Fruit fly (Drosophila melanogaster) whole organism, prepupa: ENCODE results near the gene CG5535.

Source experiments
- Blimp-1 ChIP-seq: fragments of 200-800 bp; sonication (Bioruptor generic); optimal IDR thresholded peaks from 3 replicates; lab custom pipeline; 2017; ENCODE audit warnings: missing biosample characterization, missing genetic modification characterization, mild to moderate bottlenecking, moderate library complexity, missing genetic modification reagents
- CG10631 ChIP-seq: fragments of 200-800 bp; sonication (Bioruptor generic); optimal IDR thresholded peaks from 2 replicates; lab custom pipeline; 2016; ENCODE audit warnings: missing biosample characterization, missing genetic modification characterization
- CG10669 ChIP-seq: fragments of 200-800 bp; sonication (Bioruptor generic); optimal IDR thresholded peaks from 3 replicates; lab custom pipeline; 2018; ENCODE audit warnings: missing biosample characterization, mild to moderate bottlenecking, missing genetic modification characterization, moderate library complexity
- CG11294 ChIP-seq: fragments of 200-800 bp; sonication (Bioruptor generic); IDR thresholded peaks from 2 replicates; pipeline ENCODE4 v1.3.6; 2022; ENCODE audit warnings: missing biosample characterization, missing genetic modification characterization
- CG11762 ChIP-seq: fragments of 200-800 bp; sonication (Bioruptor generic); optimal IDR thresholded peaks from 3 replicates; lab custom pipeline; 2016; ENCODE audit warnings: missing biosample characterization, missing genetic modification characterization; ENCODE audit not compliant: insufficient read depth
- CG15336 ChIP-seq: fragments of 200-800 bp; sonication (Bioruptor generic); IDR thresholded peaks from 2 replicates; pipeline ENCODE4 v1.3.6; 2022; ENCODE audit warnings: missing biosample characterization, missing genetic modification characterization
- CG16779 ChIP-seq: fragments of 200-800 bp; sonication (Bioruptor generic); optimal IDR thresholded peaks from 3 replicates; lab custom pipeline; 2017; ENCODE audit warnings: missing biosample characterization, mild to moderate bottlenecking, missing genetic modification characterization
- CG3032 ChIP-seq: fragments of 200-800 bp; optimal IDR thresholded peaks from 2 replicates; lab custom pipeline; 2019; ENCODE audit warnings: missing biosample characterization, mild to moderate bottlenecking, missing genetic modification characterization, moderate library complexity
- CG31627 ChIP-seq: fragments of 200-800 bp; sonication (Bioruptor generic); optimal IDR thresholded peaks from 3 replicates; lab custom pipeline; 2016; ENCODE audit warnings: missing biosample characterization, missing genetic modification characterization
- CG32006 ChIP-seq: fragments of 200-800 bp; sonication (Bioruptor generic); optimal IDR thresholded peaks from 3 replicates; lab custom pipeline; 2017; ENCODE audit warnings: missing biosample characterization, mild to moderate bottlenecking, missing genetic modification characterization
- CG34406 ChIP-seq: fragments of 200-800 bp; sonication (Bioruptor generic); optimal IDR thresholded peaks from 3 replicates; lab custom pipeline; 2016; ENCODE audit warnings: missing biosample characterization, missing genetic modification characterization
- CG3919 ChIP-seq: fragments of 200-800 bp; sonication (Bioruptor generic); optimal IDR thresholded peaks from 3 replicates; lab custom pipeline; 2016; ENCODE audit warnings: missing biosample characterization, missing genetic modification characterization
- CG6163 ChIP-seq: fragments of 200-800 bp; sonication (Bioruptor generic); IDR thresholded peaks from 3 replicates; pipeline ENCODE4 v1.3.6; 2022; ENCODE audit warnings: missing biosample characterization, missing genetic modification characterization
- CG6276 ChIP-seq: fragments of 200-800 bp; sonication (Bioruptor generic); optimal IDR thresholded peaks from 2 replicates; lab custom pipeline; 2017; ENCODE audit warnings: missing biosample characterization, mild to moderate bottlenecking, missing genetic modification characterization
- CG6792 ChIP-seq: fragments of 200-800 bp; sonication (Bioruptor generic); optimal IDR thresholded peaks from 3 replicates; lab custom pipeline; 2016; ENCODE audit warnings: missing biosample characterization, missing genetic modification characterization
- CG6808 ChIP-seq: fragments of 200-800 bp; sonication (Bioruptor generic); optimal IDR thresholded peaks from 3 replicates; lab custom pipeline; 2017; ENCODE audit warnings: missing biosample characterization, missing genetic modification characterization, mild to moderate bottlenecking, moderate library complexity, missing genetic modification reagents
- CG6854 ChIP-seq: fragments of 200-800 bp; sonication (Bioruptor generic); optimal IDR thresholded peaks from 2 replicates; lab custom pipeline; 2017; ENCODE audit warnings: missing biosample characterization, mild to moderate bottlenecking, missing genetic modification characterization
- CG7368 ChIP-seq: fragments of 200-800 bp; sonication (Bioruptor generic); optimal IDR thresholded peaks from 3 replicates; lab custom pipeline; 2016; ENCODE audit warnings: missing biosample characterization, missing genetic modification characterization
- CG8119 ChIP-seq: fragments of 200-800 bp; sonication (Bioruptor generic); IDR thresholded peaks from 3 replicates; pipeline ENCODE4 v1.3.6; 2022; ENCODE audit warnings: missing biosample characterization, missing genetic modification characterization
- CG8632 ChIP-seq: fragments of 200-800 bp; sonication (Bioruptor generic); optimal IDR thresholded peaks from 3 replicates; lab custom pipeline; 2016; ENCODE audit warnings: missing biosample characterization, missing genetic modification characterization
- CG9139 ChIP-seq: fragments of 200-800 bp; sonication (Bioruptor generic); optimal IDR thresholded peaks from 3 replicates; lab custom pipeline; 2017; ENCODE audit warnings: missing biosample characterization, mild to moderate bottlenecking, missing genetic modification characterization
- Eip78C ChIP-seq: fragments of 200-800 bp; sonication (Bioruptor generic); peaks from one replicate; lab custom pipeline; 2016; ENCODE audit warnings: missing biosample characterization, missing genetic modification characterization
- Ets21C ChIP-seq: fragments of 200-800 bp; sonication (Bioruptor generic); optimal IDR thresholded peaks from 3 replicates; lab custom pipeline; 2016; ENCODE audit warnings: missing biosample characterization, missing genetic modification characterization
- Ets96B ChIP-seq: fragments of 200-800 bp; optimal IDR thresholded peaks from 2 replicates; lab custom pipeline; 2019; ENCODE audit warnings: missing biosample characterization, mild to moderate bottlenecking, missing genetic modification characterization, moderate library complexity
- Hr38 ChIP-seq: sonication (Bioruptor generic); optimal IDR thresholded peaks from 2 replicates; lab custom pipeline; 2016; ENCODE audit warnings: missing biosample characterization, missing genetic modification characterization
- Hr39 ChIP-seq: fragments of 200-800 bp; sonication (Bioruptor generic); optimal IDR thresholded peaks from 2 replicates; lab custom pipeline; 2016; ENCODE audit warnings: missing biosample characterization, missing genetic modification characterization
- Hr4 ChIP-seq: fragments of 200-800 bp; sonication (Bioruptor generic); optimal IDR thresholded peaks from 3 replicates; lab custom pipeline; 2016; ENCODE audit warnings: missing biosample characterization, missing genetic modification characterization
- Lpt ChIP-seq: fragments of 200-800 bp; sonication (Bioruptor generic); optimal IDR thresholded peaks from 3 replicates; lab custom pipeline; 2016; ENCODE audit warnings: missing biosample characterization, missing genetic modification characterization
- Met ChIP-seq: fragments of 200-800 bp; sonication (Bioruptor generic); optimal IDR thresholded peaks from 3 replicates; lab custom pipeline; 2016; ENCODE audit warnings: missing biosample characterization, missing genetic modification characterization
- OdsH ChIP-seq: fragments of 200-800 bp; sonication (Bioruptor generic); optimal IDR thresholded peaks from 3 replicates; lab custom pipeline; 2016; ENCODE audit warnings: missing biosample characterization, missing genetic modification characterization
- Sox102F ChIP-seq: fragments of 200-800 bp; sonication (Bioruptor generic); optimal IDR thresholded peaks from 2 replicates; lab custom pipeline; 2016; ENCODE audit warnings: missing biosample characterization, mild to moderate bottlenecking, missing genetic modification characterization
- Sox15 ChIP-seq: fragments of 200-800 bp; sonication (Bioruptor generic); optimal IDR thresholded peaks from 3 replicates; lab custom pipeline; 2016; ENCODE audit warnings: missing biosample characterization, missing genetic modification characterization
- cyc ChIP-seq: fragments of 200-800 bp; sonication (Bioruptor generic); optimal IDR thresholded peaks from 3 replicates; lab custom pipeline; 2016; ENCODE audit warnings: missing biosample characterization, missing genetic modification characterization
- dac ChIP-seq: fragments of 200-800 bp; sonication (Bioruptor generic); optimal IDR thresholded peaks from 2 replicates; lab custom pipeline; 2017; ENCODE audit warnings: missing biosample characterization, mild to moderate bottlenecking, missing genetic modification characterization
- dsx ChIP-seq: fragments of 200-800 bp; optimal IDR thresholded peaks from 3 replicates; lab custom pipeline; 2019; ENCODE audit warnings: missing biosample characterization, mild to moderate bottlenecking, missing genetic modification characterization, moderate library complexity; ENCODE audit not compliant: poor library complexity, severe bottlenecking
- eg ChIP-seq: fragments of 200-800 bp; sonication (Bioruptor generic); IDR thresholded peaks from 3 replicates; pipeline ENCODE4 v1.3.6; 2022; ENCODE audit warnings: missing biosample characterization, missing genetic modification characterization
- esn ChIP-seq: fragments of 200-800 bp; sonication (Bioruptor generic); optimal IDR thresholded peaks from 2 replicates; lab custom pipeline; 2016; ENCODE audit warnings: missing biosample characterization, mild to moderate bottlenecking, missing genetic modification characterization, moderate library complexity
- fd59A ChIP-seq: fragments of 200-800 bp; sonication (Bioruptor generic); optimal IDR thresholded peaks from 2 replicates; lab custom pipeline; 2017; ENCODE audit warnings: missing biosample characterization, mild to moderate bottlenecking, missing genetic modification characterization, missing genetic modification reagents
- fkh ChIP-seq: fragments of 200-800 bp; sonication (Bioruptor generic); optimal IDR thresholded peaks from 3 replicates; lab custom pipeline; 2017; ENCODE audit warnings: missing biosample characterization, mild to moderate bottlenecking, missing genetic modification characterization, moderate library complexity
- lz ChIP-seq: fragments of 200-800 bp; sonication (Bioruptor generic); optimal IDR thresholded peaks from 3 replicates; lab custom pipeline; 2016; ENCODE audit warnings: missing biosample characterization, missing genetic modification characterization
- pdm3 ChIP-seq: fragments of 200-800 bp; sonication (Bioruptor generic); optimal IDR thresholded peaks from 3 replicates; lab custom pipeline; 2016; ENCODE audit warnings: missing biosample characterization, missing genetic modification characterization
- salr ChIP-seq, 2 experiments: fragments of 200-800 bp; sonication (Bioruptor generic); optimal IDR thresholded peaks; 3 replicates each; lab custom pipeline; 2016 to 2018; ENCODE audit warnings: missing biosample characterization in 2 of 2, missing genetic modification characterization in 2 of 2, mild to moderate bottlenecking in 1 of 2
- spab ChIP-seq: fragments of 200-800 bp; sonication (Bioruptor generic); optimal IDR thresholded peaks from 2 replicates; lab custom pipeline; 2017; ENCODE audit warnings: missing biosample characterization, mild to moderate bottlenecking, missing genetic modification characterization, missing genetic modification reagents
- ss ChIP-seq, 2 experiments: fragments of 200-800 bp; sonication (Bioruptor generic); optimal IDR thresholded peaks; 2 replicates in 1 of 2; 3 replicates in 1 of 2; lab custom pipeline; 2017 to 2018; ENCODE audit warnings: mild to moderate bottlenecking in 2 of 2, missing biosample characterization in 2 of 2, missing genetic modification characterization in 2 of 2, moderate library complexity in 1 of 2
- svp ChIP-seq: fragments of 200-800 bp; sonication (Bioruptor generic); peaks from one replicate; lab custom pipeline; 2016; ENCODE audit warnings: missing biosample characterization, missing genetic modification characterization
- topi ChIP-seq: fragments of 200-800 bp; sonication (Bioruptor generic); optimal IDR thresholded peaks from 3 replicates; lab custom pipeline; 2016; ENCODE audit warnings: missing biosample characterization, missing genetic modification characterization
- vri ChIP-seq: fragments of 200-800 bp; sonication (Bioruptor generic); optimal IDR thresholded peaks from 3 replicates; lab custom pipeline; 2016; ENCODE audit warnings: missing biosample characterization, mild to moderate bottlenecking, missing genetic modification characterization

Gene CG5535

dm6 chr3L:17856655-17857479, at the start of gene CG5535 (continued):
- TF ChIP-seq CG32006 (GFP tag; lab: Kevin White, UChicago) (peak; percentile 96), CG31627 (GFP tag; lab: Kevin White, UChicago) (peak; percentile 37), Eip78C (peak; percentile 90), Sox15 (GFP tag; lab: Kevin White, UChicago) (peak; percentile 32), Sox102F (GFP tag; lab: Kevin White, UChicago) (no peak), topi (GFP tag; lab: Kevin White, UChicago) (peak; percentile 32), CG16779 (tag; lab: Kevin White, UChicago) (peak; percentile 74), Lpt (GFP tag; lab: Kevin White, UChicago) (peak; percentile 58), Ets21C (GFP tag; lab: Kevin White, UChicago) (no peak), fkh (GFP tag; lab: Kevin White, UChicago) (peak; percentile 68)
- TF ChIP-seq, all 60 proteins: peak for 48

dm6 chr3L:17905761-17906160, 49.2 kb upstream of the CG5535 start:
- peak; percentile 33 for TF ChIP-seq CG6808 (GFP tag; lab: Kevin White, UChicago)
- TF ChIP-seq eg = no peak; the same call in 2 of the 3 replicates
- TF ChIP-seq CG32006 (GFP tag; lab: Kevin White, UChicago) = no peak
- TF ChIP-seq fkh (GFP tag; lab: Kevin White, UChicago) = no peak
- TF ChIP-seq Ets21C (GFP tag; lab: Kevin White, UChicago) = no peak
- no peak for TF ChIP-seq Hr38 (GFP tag; lab: Kevin White, UChicago)
- TF ChIP-seq CG11294 (GFP tag; lab: Robert Waterston, UW) = no peak
- no peak for TF ChIP-seq CG7368 (GFP tag; lab: Kevin White, UChicago)
- peak; percentile 27 to 34 for TF ChIP-seq ss (GFP tag; optimal IDR thresholded peaks at IDR 0.05; lab: Kevin White, UChicago)
- TF ChIP-seq CG6854 (GFP tag; lab: Kevin White, UChicago) = no peak
- no peak for TF ChIP-seq fd59A (GFP tag; lab: Kevin White, UChicago)
- TF ChIP-seq CG15336 (GFP tag; lab: Robert Waterston, UW) = peak; percentile 56
- no peak for TF ChIP-seq CG6792 (GFP tag; lab: Kevin White, UChicago)
- TF ChIP-seq salr (GFP tag; optimal IDR thresholded peaks at IDR 0.05; lab: Kevin White, UChicago) = peak in 1 of 2 experiments; percentile 2
- no peak for TF ChIP-seq Sox102F (GFP tag; lab: Kevin White, UChicago)
- TF ChIP-seq CG3919 = no peak
- no peak for TF ChIP-seq cyc (GFP tag; lab: Kevin White, UChicago)
- no peak for TF ChIP-seq Hr4 (GFP tag; lab: Kevin White, UChicago)
- TF ChIP-seq Blimp-1 (GFP tag; lab: Kevin White, UChicago) = no peak
- TF ChIP-seq Lpt (GFP tag; lab: Kevin White, UChicago) = no peak
- TF ChIP-seq dsx = no peak
- TF ChIP-seq CG6163 (GFP tag; lab: Robert Waterston, UW) = 0 out of 3 replicates have a peak, but pooled peaks have one; percentile 37
- TF ChIP-seq CG16779 (tag; lab: Kevin White, UChicago) = no peak
- TF ChIP-seq dac (GFP tag; lab: Kevin White, UChicago) = no peak
- peak; percentile 42 for TF ChIP-seq CG9139 (GFP tag; lab: Kevin White, UChicago)
- TF ChIP-seq CG6276 (GFP tag; lab: Kevin White, UChicago) = peak; percentile 64
- TF ChIP-seq CG10669 (GFP tag; lab: Kevin White, UChicago) = peak; percentile 18
- TF ChIP-seq Ets96B (tag; lab: Kevin White, UChicago) = no peak
- no peak for TF ChIP-seq spab (GFP tag; lab: Kevin White, UChicago)
- no peak for TF ChIP-seq vri (GFP tag; lab: Kevin White, UChicago)
- TF ChIP-seq Eip78C = no peak
- TF ChIP-seq CG34406 (GFP tag; lab: Kevin White, UChicago) = no peak
- TF ChIP-seq CG10631 (GFP tag; lab: Kevin White, UChicago) = no peak
- TF ChIP-seq lz (GFP tag; lab: Kevin White, UChicago) = no peak
- TF ChIP-seq CG3032 = no peak
- no peak for TF ChIP-seq OdsH (GFP tag; lab: Kevin White, UChicago)
- TF ChIP-seq svp (GFP tag; lab: Kevin White, UChicago) = peak; percentile 33
- 0 out of 3 replicates have a peak, but pooled peaks have one; percentile 39 for TF ChIP-seq CG8119 (GFP tag; lab: Robert Waterston, UW)
- no peak for TF ChIP-seq esn
- TF ChIP-seq CG11762 (GFP tag; lab: Kevin White, UChicago) = no peak
- TF ChIP-seq CG8632 (GFP tag; lab: Kevin White, UChicago) = no peak
- no peak for TF ChIP-seq Met (GFP tag; lab: Kevin White, UChicago)
- TF ChIP-seq pdm3 (GFP tag; lab: Kevin White, UChicago) = no peak
- no peak for TF ChIP-seq Hr39 (GFP tag; lab: Kevin White, UChicago)
